Worm (Caenorhabditis elegans): ENCODE data around the gene fbxa-169.
A peak's percentile ranks its signal among the peaks of the same experiment; 100 is the strongest.

Gene fbxa-169

DNA sequence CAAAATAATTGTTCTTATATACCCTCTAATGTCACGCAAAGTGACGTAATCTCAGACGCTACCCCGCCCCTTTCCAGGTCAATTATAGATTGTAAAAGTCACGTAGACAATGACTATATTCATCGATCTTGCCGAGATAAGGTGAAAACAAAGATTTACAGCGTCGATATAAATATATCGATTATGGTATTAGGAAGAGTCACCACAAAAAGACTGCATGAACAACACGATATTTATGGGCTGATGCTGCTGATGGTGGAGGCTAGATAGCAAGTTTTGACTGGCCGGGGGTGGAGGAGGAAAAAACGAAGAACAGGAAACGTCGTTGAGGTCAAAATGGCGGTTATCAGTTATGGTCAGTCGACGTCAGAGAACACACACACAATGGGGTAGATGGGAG, 9.8 kb upstream of the fbxa-169 start (continued):
- TF ChIP-seq ZK546.5 (tag; optimal IDR thresholded peaks at IDR 0.05), result no peak
- TF ChIP-seq nhr-11 (tag; optimal IDR thresholded peaks at IDR 0.05), result no peak
- TF ChIP-seq nhr-6 (tag; optimal IDR thresholded peaks at IDR 0.05), result peak; percentile 11
- TF ChIP-seq ama-1 (optimal IDR thresholded peaks at IDR 0.05), result no peak
- no peak for TF ChIP-seq egl-27 (tag; optimal IDR thresholded peaks at IDR 0.05)
- peak in 1 of 2 experiments; percentile 68 for TF ChIP-seq unc-62 (GFP tag; optimal IDR thresholded peaks at IDR 0.05 in 1 of 2)
- TF ChIP-seq unc-62 (tag; optimal IDR thresholded peaks at IDR 0.05), result no peak
- no peak for TF ChIP-seq lim-7 (GFP tag; IDR thresholded peaks at IDR 0.05)
- TF ChIP-seq daf-12 (tag; optimal IDR thresholded peaks at IDR 0.05), result no peak
- TF ChIP-seq madf-5 (GFP tag; IDR thresholded peaks at IDR 0.05), result no peak
- TF ChIP-seq hlh-11 (tag; optimal IDR thresholded peaks at IDR 0.05), result peak; percentile 87
- no peak for TF ChIP-seq unc-39 (tag; optimal IDR thresholded peaks at IDR 0.05)
- TF ChIP-seq tra-1 (GFP tag; IDR thresholded peaks at IDR 0.05), result no peak
- no peak for TF ChIP-seq ceh-32 (tag; optimal IDR thresholded peaks at IDR 0.05; ENCODE audit: poor library complexity)
- TF ChIP-seq lin-13 (GFP tag; optimal IDR thresholded peaks at IDR 0.05), result peak; percentile 16
- no peak for TF ChIP-seq zip-2 (tag; optimal IDR thresholded peaks at IDR 0.05)
- TF ChIP-seq nhr-77 (tag; optimal IDR thresholded peaks at IDR 0.05), result peak; percentile 82
- TF ChIP-seq aha-1 (tag), result peak; percentile 100
- no peak for TF ChIP-seq lir-3 (tag; optimal IDR thresholded peaks at IDR 0.05)
- no peak for TF ChIP-seq lin-1 (GFP tag; IDR thresholded peaks at IDR 0.05)
- TF ChIP-seq Y5F2A.4 (GFP tag; optimal IDR thresholded peaks at IDR 0.05), result no peak
- no peak for TF ChIP-seq D1046.2 (GFP tag; IDR thresholded peaks at IDR 0.05)
- TF ChIP-seq hif-1 (tag; optimal IDR thresholded peaks at IDR 0.05), result peak; percentile 93 to 97
- peak; percentile 87 for TF ChIP-seq nhr-48 (tag; optimal IDR thresholded peaks at IDR 0.05)
- TF ChIP-seq lin-15B (tag; optimal IDR thresholded peaks at IDR 0.05), result no peak
- TF ChIP-seq nhr-25 (tag; optimal IDR thresholded peaks at IDR 0.05; ENCODE audit: borderline replicate concordance, insufficient read depth), result no peak
- no peak for TF ChIP-seq ceh-82 (tag; optimal IDR thresholded peaks at IDR 0.05)
- TF ChIP-seq nhr-111 (GFP tag; optimal IDR thresholded peaks at IDR 0.05), result no peak
- TF ChIP-seq skn-1 (tag; optimal IDR thresholded peaks at IDR 0.05), result no peak
- peak; percentile 82 for TF ChIP-seq dve-1 (tag; optimal IDR thresholded peaks at IDR 0.05; ENCODE audit: insufficient read depth)
- no peak for TF ChIP-seq gei-8 (GFP tag; optimal IDR thresholded peaks at IDR 0.05)
- TF ChIP-seq vab-7 (GFP tag; IDR thresholded peaks at IDR 0.05), result no peak
- TF ChIP-seq lin-29 (GFP tag; IDR thresholded peaks at IDR 0.05), result no peak
- peak; percentile 55 for TF ChIP-seq ceh-28 (tag; optimal IDR thresholded peaks at IDR 0.05)
- no peak for TF ChIP-seq nhr-41 (GFP tag; IDR thresholded peaks at IDR 0.05)
- no peak for TF ChIP-seq Y105C5A.15 (GFP tag; IDR thresholded peaks at IDR 0.05)
- no peak for TF ChIP-seq daf-16 (GFP tag; optimal IDR thresholded peaks at IDR 0.05)
- peak; percentile 91 for TF ChIP-seq daf-16 (tag; optimal IDR thresholded peaks at IDR 0.05)
- TF ChIP-seq zfp-3 (GFP tag; conservative IDR thresholded peaks at IDR 0.05), result no peak
- no peak for TF ChIP-seq rbr-2 (tag; optimal IDR thresholded peaks at IDR 0.05)
- no peak for TF ChIP-seq arid-1 (GFP tag; conservative IDR thresholded peaks at IDR 0.05)
- TF ChIP-seq snpc-1.2 (GFP tag; IDR thresholded peaks at IDR 0.05), result no peak
- TF ChIP-seq snpc-4 (tag; optimal IDR thresholded peaks at IDR 0.05), result no peak
- no peak for TF ChIP-seq ctbp-1 (GFP tag; IDR thresholded peaks at IDR 0.05)
- no peak for TF ChIP-seq fkh-10 (GFP tag; optimal IDR thresholded peaks at IDR 0.05)
- TF ChIP-seq Y48G9A.11 (GFP tag; IDR thresholded peaks at IDR 0.05), result no peak
- peak; percentile 25 for TF ChIP-seq dmd-6 (GFP tag; IDR thresholded peaks at IDR 0.05)
- TF ChIP-seq ceh-20 (GFP tag; IDR thresholded peaks at IDR 0.05), result no peak
- no peak for TF ChIP-seq F10B5.3 (tag; optimal IDR thresholded peaks at IDR 0.05)
- no peak for TF ChIP-seq R02D3.7 (tag; optimal IDR thresholded peaks at IDR 0.05)
- no peak for TF ChIP-seq ceh-44 (GFP tag; IDR thresholded peaks at IDR 0.05)
- peak; percentile 75 for TF ChIP-seq nhr-28 (tag; optimal IDR thresholded peaks at IDR 0.05)
- TF ChIP-seq nhr-102 (tag; optimal IDR thresholded peaks at IDR 0.05), result peak; percentile 14
- TF ChIP-seq tag-97 (GFP tag; IDR thresholded peaks at IDR 0.05), result no peak

Data from whole organism, L4 larva.